Worm (Caenorhabditis elegans): ENCODE results near the gene C13G3.12.

ce11 chrV:11033241-11033640, 10.5 kb upstream of the C13G3.12 start:
- no peak for TF ChIP-seq klf-2 (GFP tag; conservative IDR thresholded peaks at IDR 0.05)
- TF ChIP-seq cog-1 (tag; optimal IDR thresholded peaks at IDR 0.05): no peak
- no peak for TF ChIP-seq med-1 (GFP tag; optimal IDR thresholded peaks at IDR 0.05; ENCODE audit: insufficient read depth)
- no peak for TF ChIP-seq tab-1 (GFP tag; IDR thresholded peaks at IDR 0.05)

Data from whole organism, midembryonic.